Fruit fly (Drosophila melanogaster) whole organism, embryonic: ENCODE results near the gene CG5781.

Experiments
- Bdp1 ChIP-seq: fragments of 200-800 bp; sonication (Bioruptor generic); optimal IDR thresholded peaks from 3 replicates; lab custom pipeline; 2016; ENCODE audit warnings: missing biosample characterization, missing genetic modification characterization
- CG10366 ChIP-seq: fragments of 200-800 bp; sonication (Bioruptor generic); IDR thresholded peaks from 2 replicates; pipeline ENCODE4 v1.3.6; 2022; ENCODE audit warnings: missing biosample characterization, missing genetic modification characterization
- CG10462 ChIP-seq: fragments of 200-800 bp; sonication (Bioruptor generic); optimal IDR thresholded peaks from 2 replicates; lab custom pipeline; 2016; ENCODE audit warnings: missing biosample characterization, missing genetic modification characterization
- CG10654 ChIP-seq: fragments of 200-800 bp; sonication (Bioruptor generic); optimal IDR thresholded peaks from 2 replicates; lab custom pipeline; 2016; ENCODE audit warnings: missing biosample characterization, missing genetic modification characterization
- CG11560 ChIP-seq: fragments of 200-800 bp; sonication (Bioruptor generic); IDR thresholded peaks from 3 replicates; pipeline ENCODE4 v1.3.6; 2022; ENCODE audit warnings: missing biosample characterization, missing genetic modification characterization
- CG1233 ChIP-seq: fragments of 200-800 bp; sonication (Bioruptor generic); optimal IDR thresholded peaks from 4 replicates; lab custom pipeline; 2018; ENCODE audit warnings: missing biosample characterization, mild to moderate bottlenecking, missing genetic modification characterization
- CG12659 ChIP-seq: fragments of 200-800 bp; sonication (Bioruptor generic); optimal IDR thresholded peaks from 3 replicates; lab custom pipeline; 2017; ENCODE audit warnings: mild to moderate bottlenecking, missing biosample characterization, missing genetic modification reagents, missing genetic modification characterization
- CG13775 ChIP-seq: fragments of 200-800 bp; sonication (Bioruptor generic); optimal IDR thresholded peaks from 3 replicates; lab custom pipeline; 2017; ENCODE audit warnings: missing biosample characterization, mild to moderate bottlenecking, missing genetic modification characterization
- CG14050 ChIP-seq: fragments of 200-800 bp; sonication (Bioruptor generic); IDR thresholded peaks from 3 replicates; pipeline ENCODE4 v1.3.6; 2022; ENCODE audit warnings: missing biosample characterization, missing genetic modification characterization
- CG14441 ChIP-seq: fragments of 200-800 bp; sonication (Bioruptor generic); IDR thresholded peaks from 2 replicates; pipeline ENCODE4 v1.3.6; 2022; ENCODE audit warnings: missing biosample characterization, missing genetic modification characterization
- CG18011 ChIP-seq: fragments of 200-800 bp; sonication (Bioruptor generic); optimal IDR thresholded peaks from 2 replicates; lab custom pipeline; 2017; ENCODE audit warnings: missing biosample characterization, missing genetic modification characterization, mild to moderate bottlenecking, moderate library complexity, missing genotype
- CG32767 ChIP-seq: fragments of 200-800 bp; sonication (Bioruptor generic); IDR thresholded peaks from 2 replicates; pipeline ENCODE4 v1.3.6; 2022; ENCODE audit warnings: missing biosample characterization, missing genetic modification characterization
- CG4617 ChIP-seq: fragments of 200-800 bp; sonication (Bioruptor generic); optimal IDR thresholded peaks from 3 replicates; lab custom pipeline; 2016; ENCODE audit warnings: missing biosample characterization, missing genetic modification characterization, borderline replicate concordance
- CG7745 ChIP-seq: fragments of 200-800 bp; sonication (Bioruptor generic); optimal IDR thresholded peaks from 2 replicates; lab custom pipeline; 2018; ENCODE audit warnings: missing biosample characterization, mild to moderate bottlenecking, missing genetic modification characterization, moderate library complexity
- CG8388 ChIP-seq: fragments of 200-800 bp; sonication (Bioruptor generic); optimal IDR thresholded peaks from 2 replicates; lab custom pipeline; 2019; ENCODE audit warnings: missing biosample characterization, mild to moderate bottlenecking, missing genetic modification characterization, moderate library complexity
- CG8478 ChIP-seq: fragments of >200 bp; optimal IDR thresholded peaks from 2 replicates; lab custom pipeline; 2018
- CG8944 ChIP-seq: fragments of 200-800 bp; sonication (Bioruptor generic); optimal IDR thresholded peaks from 3 replicates; lab custom pipeline; 2016; ENCODE audit warnings: missing biosample characterization, missing genetic modification characterization
- CG9817 ChIP-seq: fragments of 200-800 bp; sonication (Bioruptor generic); optimal IDR thresholded peaks from 2 replicates; lab custom pipeline; 2018; ENCODE audit warnings: missing biosample characterization, mild to moderate bottlenecking, missing genetic modification characterization, moderate library complexity
- D19A ChIP-seq: fragments of 200-800 bp; optimal IDR thresholded peaks from 3 replicates; lab custom pipeline; 2019; ENCODE audit warnings: missing biosample characterization, mild to moderate bottlenecking, missing genetic modification characterization, moderate library complexity
- Dip3 ChIP-seq: fragments of 200-800 bp; sonication (Bioruptor generic); optimal IDR thresholded peaks from 3 replicates; lab custom pipeline; 2016; ENCODE audit warnings: missing biosample characterization, missing genetic modification characterization
- Dref ChIP-seq: fragments of 200-800 bp; sonication (Bioruptor generic); IDR thresholded peaks from 2 replicates; pipeline ENCODE4 v1.3.6; 2022; ENCODE audit warnings: missing biosample characterization, missing genetic modification characterization
- Fer3 ChIP-seq: fragments of 200-800 bp; sonication (Bioruptor generic); optimal IDR thresholded peaks from 2 replicates; lab custom pipeline; 2018; ENCODE audit warnings: missing biosample characterization, mild to moderate bottlenecking, missing genetic modification characterization, moderate library complexity
- HmgD ChIP-seq: fragments of 200-800 bp; sonication (Bioruptor generic); optimal IDR thresholded peaks from 3 replicates; lab custom pipeline; 2016; ENCODE audit warnings: missing biosample characterization, missing genetic modification characterization
- Hmr ChIP-seq: fragments of 200-800 bp; sonication (Bioruptor generic); optimal IDR thresholded peaks from 3 replicates; lab custom pipeline; 2017; ENCODE audit warnings: mild to moderate bottlenecking, missing biosample characterization, missing genetic modification reagents, missing genetic modification characterization
- Hr78 ChIP-seq, 2 experiments: fragments of 200-800 bp in 1 of 2; fragments of >200 bp in 1 of 2; sonication (Bioruptor generic) in 1 of 2; optimal IDR thresholded peaks; 2 replicates each; lab custom pipeline; 2017 to 2019; ENCODE audit warnings: missing biosample characterization in 2 of 2, missing genetic modification characterization in 2 of 2, mild to moderate bottlenecking in 1 of 2, moderate library complexity in 1 of 2
- Nf-YB ChIP-seq: fragments of 200-800 bp; sonication (Bioruptor generic); optimal IDR thresholded peaks from 3 replicates; lab custom pipeline; 2019; ENCODE audit warnings: missing biosample characterization, mild to moderate bottlenecking, missing genetic modification characterization, moderate library complexity
- Sox100B ChIP-seq: fragments of 200-800 bp; sonication (Bioruptor generic); optimal IDR thresholded peaks from 3 replicates; lab custom pipeline; 2018; ENCODE audit warnings: missing biosample characterization, mild to moderate bottlenecking, missing genetic modification characterization
- cato ChIP-seq: fragments of 200-800 bp; sonication (Bioruptor generic); optimal IDR thresholded peaks from 2 replicates; lab custom pipeline; 2016; ENCODE audit warnings: missing biosample characterization, missing genetic modification characterization, borderline replicate concordance
- grn ChIP-seq: fragments of 200-800 bp; sonication (Bioruptor generic); optimal IDR thresholded peaks from 3 replicates; lab custom pipeline; 2017; ENCODE audit warnings: missing biosample characterization, missing genetic modification characterization
- insv ChIP-seq, 2 experiments: fragments of 200-800 bp; sonication (Bioruptor generic); optimal IDR thresholded peaks; 3 replicates each; lab custom pipeline; 2016 to 2018; ENCODE audit warnings: missing biosample characterization in 2 of 2, missing genetic modification characterization in 2 of 2
- jigr1 ChIP-seq: fragments of 200-800 bp; sonication (Bioruptor generic); IDR thresholded peaks from 3 replicates; pipeline ENCODE4 v1.3.6; 2022; ENCODE audit warnings: missing biosample characterization, missing genetic modification characterization
- jumu ChIP-seq: fragments of 200-800 bp; sonication (Bioruptor generic); optimal IDR thresholded peaks from 3 replicates; lab custom pipeline; 2016; ENCODE audit warnings: missing biosample characterization, missing genetic modification characterization
- kah ChIP-seq: fragments of 200-800 bp; sonication (Bioruptor generic); optimal IDR thresholded peaks from 2 replicates; lab custom pipeline; 2018; ENCODE audit warnings: missing biosample characterization, mild to moderate bottlenecking, missing genetic modification characterization
- kni ChIP-seq: fragments of 200-800 bp; sonication (Bioruptor generic); optimal IDR thresholded peaks from 3 replicates; lab custom pipeline; 2017; ENCODE audit warnings: mild to moderate bottlenecking, missing biosample characterization, missing genetic modification reagents, missing genetic modification characterization
- knrl ChIP-seq: fragments of 200-800 bp; sonication (Bioruptor generic); IDR thresholded peaks from 3 replicates; pipeline ENCODE4 v1.3.6; 2022; ENCODE audit warnings: missing biosample characterization, missing genetic modification characterization; ENCODE audit not compliant: partially characterized antibody
- lov ChIP-seq, 2 experiments: fragments of 200-800 bp in 1 of 2; fragments of >200 bp in 1 of 2; sonication (Bioruptor generic) in 1 of 2; IDR thresholded peaks in 1 of 2; optimal IDR thresholded peaks in 1 of 2; 2 replicates in 1 of 2; 3 replicates in 1 of 2; pipeline versions ENCODE4 v1.3.6 to Lab custom; 2017 to 2022; ENCODE audit warnings: missing biosample characterization in 1 of 2, missing genetic modification characterization in 1 of 2
- otp ChIP-seq: fragments of 200-800 bp; sonication (Bioruptor generic); IDR thresholded peaks from 3 replicates; pipeline ENCODE4, ENCODE4 v1.3.6; 2022; ENCODE audit warnings: missing biosample characterization, missing genetic modification characterization
- pan ChIP-seq, 4 experiments: fragments of >200 bp in 3 of 4; fragments of 200-800 bp in 1 of 4; sonication (Bioruptor generic) in 1 of 4; optimal IDR thresholded peaks in 3 of 4; IDR thresholded peaks in 1 of 4; 2 replicates each; pipeline versions ENCODE4 v1.3.6 to Lab custom; 2017 to 2022; ENCODE audit warnings: missing biosample characterization in 2 of 4, missing genetic modification characterization in 2 of 4, mixed read lengths in 1 of 4
- peb ChIP-seq: fragments of 200-800 bp; sonication (Bioruptor generic); IDR thresholded peaks from 2 replicates; pipeline ENCODE4 v1.3.6; 2022; ENCODE audit warnings: missing biosample characterization, missing genetic modification characterization
- prd ChIP-seq, 3 experiments: fragments of >200 bp in 2 of 3; fragments of 200-800 bp in 1 of 3; sonication (Bioruptor generic) in 1 of 3; optimal IDR thresholded peaks in 2 of 3; IDR thresholded peaks in 1 of 3; 2 replicates in 2 of 3; 3 replicates in 1 of 3; pipeline versions ENCODE4 v1.3.6 to Lab custom; 2017 to 2022; ENCODE audit warnings: missing biosample characterization in 1 of 3, missing genetic modification characterization in 1 of 3
- pzg ChIP-seq: fragments of 200-800 bp; sonication (Bioruptor generic); optimal IDR thresholded peaks from 3 replicates; lab custom pipeline; 2018; ENCODE audit warnings: missing biosample characterization, mild to moderate bottlenecking, missing genetic modification characterization, moderate library complexity
- sima ChIP-seq: fragments of 200-800 bp; sonication (Bioruptor generic); optimal IDR thresholded peaks from 2 replicates; lab custom pipeline; 2016; ENCODE audit warnings: missing biosample characterization, missing genetic modification characterization
- sisA ChIP-seq: fragments of 200-800 bp; sonication (Bioruptor generic); IDR thresholded peaks from 2 replicates; pipeline ENCODE4 v1.3.6; 2022; ENCODE audit warnings: missing biosample characterization, missing genetic modification characterization
- ttk ChIP-seq: fragments of 200-800 bp; sonication (Bioruptor generic); IDR thresholded peaks from 2 replicates; pipeline ENCODE4 v2.1.2; 2022; ENCODE audit warnings: missing biosample characterization, missing genetic modification characterization
- zen2 ChIP-seq: fragments of 200-800 bp; sonication (Bioruptor generic); IDR thresholded peaks from 3 replicates; pipeline ENCODE4 v1.3.6; 2022; ENCODE audit warnings: missing biosample characterization, missing genetic modification characterization; ENCODE audit not compliant: partially characterized antibody
- zf30C ChIP-seq: fragments of 200-800 bp; sonication (Bioruptor generic); optimal IDR thresholded peaks from 3 replicates; lab custom pipeline; 2018; ENCODE audit warnings: missing biosample characterization, mild to moderate bottlenecking, missing genetic modification characterization

Gene CG5781

dm6 chr2L:12720430-12721396 lies 23.6 kb upstream of the CG5781 start (continued):
- TF ChIP-seq prd (optimal IDR thresholded peaks at IDR 0.05; lab: Kevin White, UChicago) = no peak
- TF ChIP-seq prd (GFP tag; IDR thresholded peaks at IDR 0.05; lab: Robert Waterston, UW) = peak; percentile 74
- TF ChIP-seq CG14441 = peak; percentile 55
- no peak for TF ChIP-seq CG32767
- peak; percentile 56 for TF ChIP-seq Hmr (GFP tag; lab: Kevin White, UChicago)
- TF ChIP-seq insv (GFP tag; optimal IDR thresholded peaks at IDR 0.05; lab: Kevin White, UChicago) = no peak
- TF ChIP-seq CG7745 (tag; lab: Kevin White, UChicago) = no peak
- no peak for TF ChIP-seq knrl (GFP tag; lab: Robert Waterston, UW)
- no peak for TF ChIP-seq Bdp1 (GFP tag; lab: Kevin White, UChicago)
- peak; percentile 37; the same call in 1 of the 3 replicates for TF ChIP-seq otp (GFP tag; lab: Robert Waterston, UW)
- TF ChIP-seq CG4617 = no peak
- TF ChIP-seq lov (optimal IDR thresholded peaks at IDR 0.05; lab: Kevin White, UChicago) = no peak
- 0 out of 3 replicates have a peak, but pooled peaks have one; percentile 38 for TF ChIP-seq lov (GFP tag; IDR thresholded peaks at IDR 0.05; lab: Robert Waterston, UW)
- no peak for TF ChIP-seq CG14050 (GFP tag; lab: Robert Waterston, UW)
- TF ChIP-seq grn (GFP tag; lab: Kevin White, UChicago) = peak; percentile 97
- no peak for TF ChIP-seq CG9817
- TF ChIP-seq sisA (GFP tag; lab: Robert Waterston, UW) = peak; percentile 50; the same call in 1 of the 2 replicates
- peak; percentile 25 for TF ChIP-seq Sox100B (GFP tag; lab: Kevin White, UChicago)
- no peak for TF ChIP-seq CG11560
- TF ChIP-seq sima (GFP tag; lab: Kevin White, UChicago) = no peak
- peak; percentile 61 for TF ChIP-seq Fer3 (tag; lab: Kevin White, UChicago)
- TF ChIP-seq D19A = peak; percentile 37
- peak; percentile 20 for TF ChIP-seq Nf-YB (GFP tag; lab: Kevin White, UChicago)
- no peak for TF ChIP-seq CG8944 (GFP tag; lab: Kevin White, UChicago)
- TF ChIP-seq jumu (GFP tag; lab: Kevin White, UChicago) = no peak
- peak; percentile 23; the same call in 1 of the 2 replicates for TF ChIP-seq ttk
- no peak for TF ChIP-seq Hr78 (GFP tag; optimal IDR thresholded peaks at IDR 0.05; lab: Kevin White, UChicago)
- no peak for TF ChIP-seq HmgD (GFP tag; lab: Kevin White, UChicago)
- no peak for TF ChIP-seq zen2 (GFP tag; lab: Robert Waterston, UW)
- peak; percentile 18; the same call in 1 of the 2 replicates for TF ChIP-seq peb (GFP tag; lab: Robert Waterston, UW)
- no peak for TF ChIP-seq pzg
- TF ChIP-seq CG8388 = peak; percentile 9
- TF ChIP-seq kah (GFP tag; lab: Kevin White, UChicago) = no peak
- TF ChIP-seq pan (optimal IDR thresholded peaks at IDR 0.05; lab: Kevin White, UChicago) = no peak
- TF ChIP-seq pan (GFP tag; optimal IDR thresholded peaks at IDR 0.05 in 1 of 2, IDR thresholded peaks at IDR 0.05 in 1 of 2) = peak in 1 of 2 experiments; percentile 51
- TF ChIP-seq jigr1 (GFP tag; lab: Robert Waterston, UW) = no peak
- TF ChIP-seq CG13775 (GFP tag; lab: Kevin White, UChicago) = no peak
- TF ChIP-seq CG10462 (GFP tag; lab: Kevin White, UChicago) = no peak
- TF ChIP-seq CG8478 (lab: Kevin White, UChicago) = no peak
- TF ChIP-seq CG12659 (GFP tag; lab: Kevin White, UChicago) = peak; percentile 28
- no peak for TF ChIP-seq kni (GFP tag; lab: Kevin White, UChicago)
- no peak for TF ChIP-seq CG18011 (GFP tag; lab: Kevin White, UChicago)
- no peak for TF ChIP-seq zf30C
- no peak for TF ChIP-seq cato (GFP tag; lab: Kevin White, UChicago)
- 0 out of 2 replicates have a peak, but pooled peaks have one; percentile 11 for TF ChIP-seq CG10366
- TF ChIP-seq Dref (GFP tag; lab: Robert Waterston, UW) = no peak
- TF ChIP-seq CG10654 (GFP tag; lab: Kevin White, UChicago) = no peak
- TF ChIP-seq CG1233 (GFP tag; lab: Kevin White, UChicago) = peak; percentile 65
- TF ChIP-seq Dip3 (GFP tag; lab: Kevin White, UChicago) = peak; percentile 28
